Worm (Caenorhabditis elegans) whole organism, L1 larva: ENCODE measurements around the gene unc-119.

Experiments used
- blmp-1 ChIP-seq: fragments of 150-350 bp; optimal IDR thresholded peaks from 2 replicates; lab custom pipeline; 2014; ENCODE audit warnings: missing biosample characterization, missing genetic modification characterization
- ces-1 ChIP-seq: fragments of 150-350 bp; optimal IDR thresholded peaks from 2 replicates; lab custom pipeline; 2014; ENCODE audit warnings: missing biosample characterization, missing genetic modification reagents, missing genetic modification characterization
- elt-3 ChIP-seq, 6 experiments: fragments of 150-350 bp in 1 of 6; sonication (generic microtip); optimal IDR thresholded peaks; 2 replicates each; lab custom pipeline; 2017 to 2018; ENCODE audit warnings: missing biosample characterization in 6 of 6, missing genetic modification characterization in 6 of 6, inconsistent platforms in 1 of 6
- fos-1 ChIP-seq: fragments of 150-350 bp; optimal IDR thresholded peaks from 2 replicates; lab custom pipeline; 2014; ENCODE audit warnings: missing biosample characterization, missing genetic modification characterization
- lin-13 ChIP-seq: fragments of 150-350 bp; optimal IDR thresholded peaks from 2 replicates; lab custom pipeline; 2014; ENCODE audit warnings: missing biosample characterization, missing genetic modification reagents, missing genetic modification characterization
- nhr-47 ChIP-seq: sonication (generic microtip); optimal IDR thresholded peaks from 2 replicates; lab custom pipeline; 2016; ENCODE audit warnings: mild to moderate bottlenecking, missing genetic modification characterization, moderate library complexity, missing compliant biosample characterization
- nhr-77 ChIP-seq: fragments of 150-350 bp; optimal IDR thresholded peaks from 2 replicates; lab custom pipeline; 2014; ENCODE audit warnings: missing biosample characterization, missing genetic modification characterization
- rnt-1 ChIP-seq: sonication (generic microtip); optimal IDR thresholded peaks from 2 replicates; lab custom pipeline; 2016; ENCODE audit warnings: mild to moderate bottlenecking, missing genetic modification characterization, moderate library complexity, missing compliant biosample characterization
- skn-1 ChIP-seq: fragments of 150-350 bp; optimal IDR thresholded peaks from 2 replicates; lab custom pipeline; 2014; ENCODE audit warnings: missing biosample characterization, missing genetic modification characterization
- snpc-4 ChIP-seq: fragments of 150-350 bp; optimal IDR thresholded peaks from 2 replicates; lab custom pipeline; 2014; ENCODE audit warnings: missing biosample characterization, missing genetic modification characterization
- unc-130 ChIP-seq: fragments of 150-350 bp; optimal IDR thresholded peaks from 2 replicates; lab custom pipeline; 2017; ENCODE audit warnings: missing biosample characterization, missing genetic modification characterization, inconsistent platforms
- unc-30 ChIP-seq: sonication (generic microtip); optimal IDR thresholded peaks from 2 replicates; lab custom pipeline; 2017; ENCODE audit warnings: missing biosample characterization, missing genetic modification characterization
- unc-62 ChIP-seq: fragments of 150-350 bp; optimal IDR thresholded peaks from 2 replicates; lab custom pipeline; 2014; ENCODE audit warnings: missing biosample characterization, missing genetic modification reagents, missing genetic modification characterization
- vab-15 ChIP-seq: sonication (generic microtip); optimal IDR thresholded peaks from 2 replicates; lab custom pipeline; 2017; ENCODE audit warnings: missing genotype, mild to moderate bottlenecking, missing genetic modification characterization, missing compliant biosample characterization

DNA sequence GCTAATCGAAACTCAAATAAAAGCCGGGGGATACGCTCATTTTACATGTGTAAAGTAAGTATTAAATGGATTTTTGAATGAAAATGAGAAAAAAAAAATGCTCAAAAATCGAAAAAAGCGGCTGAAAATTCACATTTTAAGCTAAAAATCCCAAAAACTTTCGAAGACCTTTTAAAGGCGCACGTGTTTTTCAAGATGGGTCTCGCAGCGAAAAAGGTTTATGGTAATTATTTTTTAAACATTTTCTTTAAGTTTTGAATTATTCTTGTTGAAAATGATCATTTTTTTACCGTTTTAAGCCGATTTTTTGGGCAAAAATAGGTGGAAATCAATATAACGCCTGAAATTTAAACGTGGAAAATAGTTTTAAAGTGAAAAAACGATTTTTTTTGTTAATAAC is 32.3 kb upstream of the unc-119 start:
- TF ChIP-seq fos-1, result no peak
- TF ChIP-seq elt-3 (tag; optimal IDR thresholded peaks at IDR 0.05; lab: Kevin White, UChicago), result no peak
- TF ChIP-seq snpc-4 (tag; lab: Kevin White, UChicago), result no peak
- TF ChIP-seq unc-62 (GFP tag; lab: Kevin White, UChicago), result no peak
- TF ChIP-seq lin-13 (GFP tag; lab: Kevin White, UChicago), result no peak
- TF ChIP-seq blmp-1 (tag; lab: Kevin White, UChicago), result no peak
- TF ChIP-seq skn-1 (tag; lab: Kevin White, UChicago), result no peak
- TF ChIP-seq rnt-1 (tag; lab: Kevin White, UChicago), result no peak
- no peak for TF ChIP-seq ces-1 (GFP tag; lab: Kevin White, UChicago)
- TF ChIP-seq nhr-47 (tag; lab: Kevin White, UChicago), result no peak
- TF ChIP-seq unc-130 (tag; lab: Kevin White, UChicago), result no peak
- TF ChIP-seq unc-30 (tag; lab: Kevin White, UChicago), result no peak
- TF ChIP-seq nhr-77 (tag; lab: Kevin White, UChicago), result no peak
- no peak for TF ChIP-seq vab-15 (tag; lab: Kevin White, UChicago)
